Fruit fly (Drosophila melanogaster): ENCODE data around the gene Vtld.

Vtld gene

DNA sequence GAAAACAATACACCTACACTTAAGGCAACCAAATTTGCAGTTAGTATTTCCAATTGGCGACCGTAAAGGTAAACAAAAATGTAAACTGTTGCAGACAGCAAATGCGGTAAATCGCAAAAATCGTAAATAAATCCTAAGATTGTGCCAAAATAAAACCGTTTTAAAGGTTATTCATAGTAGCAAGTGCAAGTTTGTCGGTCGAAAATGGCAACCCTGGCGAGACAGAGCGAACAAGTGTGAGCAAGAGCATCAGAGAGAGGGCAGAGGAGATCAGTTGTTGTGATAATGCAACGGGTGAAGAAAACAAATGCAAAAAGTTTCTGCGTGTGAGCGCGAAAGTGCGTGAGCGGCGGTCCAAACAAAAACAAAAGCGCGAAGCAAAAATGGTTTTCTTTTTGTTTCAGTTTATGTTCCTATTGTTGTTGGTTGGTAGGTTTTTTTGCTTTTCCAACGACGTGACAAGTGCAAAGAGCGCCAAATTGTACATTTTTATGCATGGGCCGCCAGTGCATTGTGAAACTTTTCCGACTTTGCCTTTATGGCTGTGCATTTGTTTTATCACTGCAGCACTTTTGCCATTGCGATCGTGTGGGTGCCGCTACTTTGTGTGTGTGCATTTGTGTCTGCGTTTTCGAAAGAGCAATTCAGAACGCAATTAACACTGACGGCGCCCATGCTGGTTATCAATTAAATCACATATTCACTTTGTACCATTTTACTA is 32.7 kb downstream of the Vtld start:
- TF ChIP-seq Ets96B (tag; optimal IDR thresholded peaks at IDR 0.05) (peak; percentile 44), CG3032 (tag; optimal IDR thresholded peaks at IDR 0.05) (no peak), CG6792 (GFP tag; optimal IDR thresholded peaks at IDR 0.05) (no peak), CG6808 (GFP tag; optimal IDR thresholded peaks at IDR 0.05) (peak; percentile 72), fd59A (GFP tag; optimal IDR thresholded peaks at IDR 0.05) (no peak), svp (GFP tag) (no peak), cyc (GFP tag; optimal IDR thresholded peaks at IDR 0.05) (no peak), CG8632 (GFP tag; optimal IDR thresholded peaks at IDR 0.05) (no peak), CG8119 (GFP tag; IDR thresholded peaks at IDR 0.05) (peak; percentile 81), net (GFP tag; optimal IDR thresholded peaks at IDR 0.05) (peak; percentile 35), Lpt (GFP tag; optimal IDR thresholded peaks at IDR 0.05) (peak; percentile 51), dsx (GFP tag; optimal IDR thresholded peaks at IDR 0.05; ENCODE audit: poor library complexity, severe bottlenecking) (no peak), CG15336 (GFP tag; IDR thresholded peaks at IDR 0.05) (peak; percentile 75), CG10631 (GFP tag; optimal IDR thresholded peaks at IDR 0.05) (no peak), Hr4 (GFP tag; optimal IDR thresholded peaks at IDR 0.05) (no peak), Met (GFP tag; optimal IDR thresholded peaks at IDR 0.05) (no peak), Hr39 (GFP tag; optimal IDR thresholded peaks at IDR 0.05) (no peak), Ets21C (GFP tag; optimal IDR thresholded peaks at IDR 0.05) (no peak), CG34406 (GFP tag; optimal IDR thresholded peaks at IDR 0.05) (no peak), spab (GFP tag; optimal IDR thresholded peaks at IDR 0.05) (peak; percentile 21), Eip93F (GFP tag; optimal IDR thresholded peaks at IDR 0.05) (no peak), CG8319 (GFP tag; optimal IDR thresholded peaks at IDR 0.05) (no peak), ss (GFP tag; optimal IDR thresholded peaks at IDR 0.05) (peak; percentile 57 to 76), CG11902 (GFP tag; optimal IDR thresholded peaks at IDR 0.05) (no peak), Gug (GFP tag; IDR thresholded peaks at IDR 0.05) (peak; percentile 22; the same call in 1 of the 2 replicates), Sox102F (GFP tag; optimal IDR thresholded peaks at IDR 0.05) (no peak), CG6276 (GFP tag; optimal IDR thresholded peaks at IDR 0.05) (peak; percentile 80), Eip78C (GFP tag) (no peak), salr (GFP tag; optimal IDR thresholded peaks at IDR 0.05) (peak in 1 of 2 experiments; percentile 24), CG32006 (GFP tag; optimal IDR thresholded peaks at IDR 0.05) (peak; percentile 48), topi (GFP tag; optimal IDR thresholded peaks at IDR 0.05) (no peak), achi (GFP tag; optimal IDR thresholded peaks at IDR 0.05) (no peak), CG16779 (tag; optimal IDR thresholded peaks at IDR 0.05) (peak; percentile 32), CG11762 (GFP tag; optimal IDR thresholded peaks at IDR 0.05; ENCODE audit: insufficient read depth) (no peak), CG7368 (GFP tag; optimal IDR thresholded peaks at IDR 0.05) (no peak), eg (GFP tag; IDR thresholded peaks at IDR 0.05) (peak; percentile 92), pdm3 (GFP tag; optimal IDR thresholded peaks at IDR 0.05) (no peak), OdsH (GFP tag; optimal IDR thresholded peaks at IDR 0.05) (no peak), CG6163 (GFP tag; IDR thresholded peaks at IDR 0.05) (peak; percentile 70; the same call in 2 of the 3 replicates), CG9139 (GFP tag; optimal IDR thresholded peaks at IDR 0.05) (peak; percentile 1), CG4318 (GFP tag; optimal IDR thresholded peaks at IDR 0.05) (no peak), dac (GFP tag; optimal IDR thresholded peaks at IDR 0.05) (peak; percentile 31)

All from whole organism, prepupa.